Worm (Caenorhabditis elegans): ENCODE data around the gene col-33.

The col-33 gene

ce11 chrIV:4262993-4263392, at the start of gene col-33:
col-33 (plus strand) TSS chrIV:4263293.
- TF ChIP-seq hnd-1 (tag; optimal IDR thresholded peaks at IDR 0.05), result no peak
- no peak for TF ChIP-seq B0310.2 (tag; optimal IDR thresholded peaks at IDR 0.05)
- TF ChIP-seq F13C5.2 (tag; optimal IDR thresholded peaks at IDR 0.05), result no peak
- no peak for TF ChIP-seq scrt-1 (GFP tag; IDR thresholded peaks at IDR 0.05)
- TF ChIP-seq pes-1 (GFP tag; IDR thresholded peaks at IDR 0.05), result no peak
- TF ChIP-seq sea-1 (GFP tag; conservative IDR thresholded peaks at IDR 0.05), result no peak
- no peak for TF ChIP-seq tbx-37 (GFP tag; conservative IDR thresholded peaks at IDR 0.05)
- TF ChIP-seq tbx-11 (GFP tag; IDR thresholded peaks at IDR 0.05), result no peak
- no peak for TF ChIP-seq tra-4 (tag; optimal IDR thresholded peaks at IDR 0.05)
- no peak for TF ChIP-seq hmg-4 (GFP tag; optimal IDR thresholded peaks at IDR 0.05)
- TF ChIP-seq hmbx-1 (tag; optimal IDR thresholded peaks at IDR 0.05), result no peak
- no peak for TF ChIP-seq ama-1 (optimal IDR thresholded peaks at IDR 0.05)
- TF ChIP-seq ceh-13 (GFP tag; optimal IDR thresholded peaks at IDR 0.05), result no peak
- no peak for TF ChIP-seq flt-1 (GFP tag; IDR thresholded peaks at IDR 0.05)
- no peak for TF ChIP-seq ceh-36 (tag; optimal IDR thresholded peaks at IDR 0.05)
- TF ChIP-seq ets-7 (tag; optimal IDR thresholded peaks at IDR 0.05), result no peak

- TF ChIP-seq ceh-36 (tag; optimal IDR thresholded peaks at IDR 0.05) (no peak), hmg-4 (GFP tag; optimal IDR thresholded peaks at IDR 0.05) (no peak), ceh-13 (GFP tag; optimal IDR thresholded peaks at IDR 0.05) (no peak), tbx-37 (GFP tag; conservative IDR thresholded peaks at IDR 0.05) (no peak), hmbx-1 (tag; optimal IDR thresholded peaks at IDR 0.05) (no peak), flt-1 (GFP tag; IDR thresholded peaks at IDR 0.05) (no peak), tbx-11 (GFP tag; IDR thresholded peaks at IDR 0.05) (no peak), ets-7 (tag; optimal IDR thresholded peaks at IDR 0.05) (no peak), sea-1 (GFP tag; conservative IDR thresholded peaks at IDR 0.05) (no peak), aly-1 (tag; optimal IDR thresholded peaks at IDR 0.05) (no peak)
Observed at ce11 chrIV:4215349-4215748, 47.7 kb upstream of the col-33 start.

- TF ChIP-seq hnd-1 (tag; optimal IDR thresholded peaks at IDR 0.05) (no peak), hmbx-1 (tag; optimal IDR thresholded peaks at IDR 0.05) (no peak), ceh-36 (tag; optimal IDR thresholded peaks at IDR 0.05) (no peak), flt-1 (GFP tag; IDR thresholded peaks at IDR 0.05) (no peak), ceh-13 (GFP tag; optimal IDR thresholded peaks at IDR 0.05) (no peak), scrt-1 (GFP tag; IDR thresholded peaks at IDR 0.05) (no peak), pes-1 (GFP tag; IDR thresholded peaks at IDR 0.05) (no peak), B0310.2 (tag; optimal IDR thresholded peaks at IDR 0.05) (no peak), ama-1 (optimal IDR thresholded peaks at IDR 0.05) (no peak), sea-1 (GFP tag; conservative IDR thresholded peaks at IDR 0.05) (no peak), aly-1 (tag; optimal IDR thresholded peaks at IDR 0.05) (no peak), tbx-11 (GFP tag; IDR thresholded peaks at IDR 0.05) (no peak), tbx-37 (GFP tag; conservative IDR thresholded peaks at IDR 0.05) (no peak), F13C5.2 (tag; optimal IDR thresholded peaks at IDR 0.05) (no peak), ets-7 (tag; optimal IDR thresholded peaks at IDR 0.05) (no peak)
Observed at ce11 chrIV:4216099-4216894, 46.8 kb upstream of the col-33 start.

- TF ChIP-seq hmg-4 (GFP tag; optimal IDR thresholded peaks at IDR 0.05) (no peak), ceh-36 (tag; optimal IDR thresholded peaks at IDR 0.05) (no peak), ets-7 (tag; optimal IDR thresholded peaks at IDR 0.05) (no peak), flt-1 (GFP tag; IDR thresholded peaks at IDR 0.05) (no peak), hmbx-1 (tag; optimal IDR thresholded peaks at IDR 0.05) (no peak), ceh-13 (GFP tag; optimal IDR thresholded peaks at IDR 0.05) (no peak), pes-1 (GFP tag; IDR thresholded peaks at IDR 0.05) (no peak), B0310.2 (tag; optimal IDR thresholded peaks at IDR 0.05) (no peak), F13C5.2 (tag; optimal IDR thresholded peaks at IDR 0.05) (no peak), scrt-1 (GFP tag; IDR thresholded peaks at IDR 0.05) (no peak), tbx-37 (GFP tag; conservative IDR thresholded peaks at IDR 0.05) (no peak), sea-1 (GFP tag; conservative IDR thresholded peaks at IDR 0.05) (no peak), ama-1 (optimal IDR thresholded peaks at IDR 0.05) (no peak), hnd-1 (tag; optimal IDR thresholded peaks at IDR 0.05) (no peak), tra-4 (tag; optimal IDR thresholded peaks at IDR 0.05) (no peak), aly-1 (tag; optimal IDR thresholded peaks at IDR 0.05) (no peak), tbx-11 (GFP tag; IDR thresholded peaks at IDR 0.05) (no peak)
Observed at ce11 chrIV:4218276-4218675, 44.8 kb upstream of the col-33 start.

ce11 chrIV:4219983-4220382, 43.1 kb upstream of the col-33 start, which contains the start of gene F30B5.11:
F30B5.11 (minus strand) TSS chrIV:4220083.
- TF ChIP-seq tra-4 (tag; optimal IDR thresholded peaks at IDR 0.05), result no peak
- no peak for TF ChIP-seq ets-7 (tag; optimal IDR thresholded peaks at IDR 0.05)
- TF ChIP-seq ceh-13 (GFP tag; optimal IDR thresholded peaks at IDR 0.05), result no peak
- no peak for TF ChIP-seq ceh-36 (tag; optimal IDR thresholded peaks at IDR 0.05)
- no peak for TF ChIP-seq tbx-11 (GFP tag; IDR thresholded peaks at IDR 0.05)
- no peak for TF ChIP-seq sea-1 (GFP tag; conservative IDR thresholded peaks at IDR 0.05)
- TF ChIP-seq hmg-4 (GFP tag; optimal IDR thresholded peaks at IDR 0.05), result no peak
- TF ChIP-seq tbx-37 (GFP tag; conservative IDR thresholded peaks at IDR 0.05), result no peak
- TF ChIP-seq B0310.2 (tag; optimal IDR thresholded peaks at IDR 0.05), result no peak
- no peak for TF ChIP-seq hnd-1 (tag; optimal IDR thresholded peaks at IDR 0.05)
- TF ChIP-seq flt-1 (GFP tag; IDR thresholded peaks at IDR 0.05), result no peak
- no peak for TF ChIP-seq ama-1 (optimal IDR thresholded peaks at IDR 0.05)
- no peak for TF ChIP-seq hmbx-1 (tag; optimal IDR thresholded peaks at IDR 0.05)
- TF ChIP-seq aly-1 (tag; optimal IDR thresholded peaks at IDR 0.05), result no peak
- TF ChIP-seq F13C5.2 (tag; optimal IDR thresholded peaks at IDR 0.05), result no peak
- no peak for TF ChIP-seq scrt-1 (GFP tag; IDR thresholded peaks at IDR 0.05)
- TF ChIP-seq pes-1 (GFP tag; IDR thresholded peaks at IDR 0.05), result no peak

ce11 chrIV:4225851-4226250, 37.2 kb upstream of the col-33 start, which contains the start of gene srbc-71:
srbc-71 (minus strand) TSS chrIV:4225951.
- TF ChIP-seq tra-4 (tag; optimal IDR thresholded peaks at IDR 0.05) (no peak), tbx-37 (GFP tag; conservative IDR thresholded peaks at IDR 0.05) (no peak), aly-1 (tag; optimal IDR thresholded peaks at IDR 0.05) (no peak), flt-1 (GFP tag; IDR thresholded peaks at IDR 0.05) (no peak), ceh-36 (tag; optimal IDR thresholded peaks at IDR 0.05) (no peak), hmg-4 (GFP tag; optimal IDR thresholded peaks at IDR 0.05) (no peak), hmbx-1 (tag; optimal IDR thresholded peaks at IDR 0.05) (no peak), ets-7 (tag; optimal IDR thresholded peaks at IDR 0.05) (no peak), F13C5.2 (tag; optimal IDR thresholded peaks at IDR 0.05) (no peak), tbx-11 (GFP tag; IDR thresholded peaks at IDR 0.05) (no peak), hnd-1 (tag; optimal IDR thresholded peaks at IDR 0.05) (no peak), ama-1 (optimal IDR thresholded peaks at IDR 0.05) (no peak)

Data from whole organism, early embryonic.